Fruit fly (Drosophila melanogaster) whole organism, embryonic: Measurements from ENCODE around the gene Eig71Ed.

ENCODE experiments used
- Antp ChIP-seq: fragments of 200-800 bp; sonication (Bioruptor generic); optimal IDR thresholded peaks from 3 replicates; lab custom pipeline; 2016; ENCODE audit warnings: missing biosample characterization, missing genetic modification characterization
- Atf3 ChIP-seq: fragments of 200-800 bp; sonication (Bioruptor generic); optimal IDR thresholded peaks from 3 replicates; lab custom pipeline; 2016; ENCODE audit warnings: missing biosample characterization, missing genetic modification characterization
- B-H2 ChIP-seq: fragments of 200-800 bp; sonication (Bioruptor generic); optimal IDR thresholded peaks from 2 replicates; lab custom pipeline; 2018; ENCODE audit warnings: missing biosample characterization, mild to moderate bottlenecking, missing genetic modification characterization
- Blimp-1 ChIP-seq: fragments of 200-800 bp; sonication (Bioruptor generic); optimal IDR thresholded peaks from 3 replicates; lab custom pipeline; 2018; ENCODE audit warnings: missing biosample characterization, missing genetic modification characterization, mild to moderate bottlenecking, moderate library complexity, missing genetic modification reagents
- CG10565 ChIP-seq: fragments of 200-800 bp; sonication (Bioruptor generic); optimal IDR thresholded peaks from 3 replicates; lab custom pipeline; 2016; ENCODE audit warnings: missing biosample characterization, mild to moderate bottlenecking, missing genetic modification characterization
- CG10979 ChIP-seq: fragments of 200-800 bp; sonication (Bioruptor generic); optimal IDR thresholded peaks from 2 replicates; lab custom pipeline; 2018; ENCODE audit warnings: missing biosample characterization, mild to moderate bottlenecking, missing genetic modification characterization, moderate library complexity
- CG11093 ChIP-seq: fragments of 200-800 bp; sonication (Bioruptor generic); IDR thresholded peaks from 3 replicates; pipeline ENCODE4 v1.3.6; 2022; ENCODE audit warnings: missing biosample characterization, missing genetic modification characterization
- CG11504 ChIP-seq: fragments of 200-800 bp; sonication (Bioruptor generic); optimal IDR thresholded peaks from 3 replicates; lab custom pipeline; 2019; ENCODE audit warnings: missing biosample characterization, mild to moderate bottlenecking, missing genetic modification characterization, moderate library complexity
- CG13624 ChIP-seq: fragments of 200-800 bp; sonication (Bioruptor generic); optimal IDR thresholded peaks from 2 replicates; lab custom pipeline; 2016; ENCODE audit warnings: missing biosample characterization, missing genetic modification characterization
- CG14710 ChIP-seq: fragments of 200-800 bp; sonication (Bioruptor generic); optimal IDR thresholded peaks from 3 replicates; lab custom pipeline; 2019; ENCODE audit warnings: missing biosample characterization, mild to moderate bottlenecking, missing genetic modification characterization, moderate library complexity
- CG17328 ChIP-seq: fragments of 200-800 bp; sonication (Bioruptor generic); IDR thresholded peaks from 2 replicates; pipeline ENCODE4 v1.3.6; 2022; ENCODE audit warnings: missing biosample characterization, missing genetic modification characterization
- CG17829 ChIP-seq: fragments of 200-800 bp; optimal IDR thresholded peaks from 2 replicates; lab custom pipeline; 2019; ENCODE audit warnings: missing biosample characterization, mild to moderate bottlenecking, missing genetic modification characterization, moderate library complexity
- CG18262 ChIP-seq: fragments of 200-800 bp; optimal IDR thresholded peaks from 3 replicates; lab custom pipeline; 2019; ENCODE audit warnings: missing biosample characterization, mild to moderate bottlenecking, missing genetic modification characterization, moderate library complexity
- CG1832 ChIP-seq: fragments of 200-800 bp; sonication (Bioruptor generic); optimal IDR thresholded peaks from 2 replicates; lab custom pipeline; 2017; ENCODE audit warnings: missing biosample characterization, mild to moderate bottlenecking, missing genetic modification characterization, inconsistent platforms
- CG2116 ChIP-seq: fragments of 200-800 bp; sonication (Bioruptor generic); optimal IDR thresholded peaks from 3 replicates; lab custom pipeline; 2018; ENCODE audit warnings: missing biosample characterization, mild to moderate bottlenecking, missing genetic modification characterization
- CG4360 ChIP-seq: fragments of 200-800 bp; sonication (Bioruptor generic); IDR thresholded peaks from 2 replicates; pipeline ENCODE4 v1.3.6; 2022; ENCODE audit warnings: missing biosample characterization, missing genetic modification characterization
- CG4617 ChIP-seq: fragments of 200-800 bp; sonication (Bioruptor generic); optimal IDR thresholded peaks from 3 replicates; lab custom pipeline; 2016; ENCODE audit warnings: missing biosample characterization, missing genetic modification characterization, borderline replicate concordance
- CG4730 ChIP-seq: fragments of 200-800 bp; sonication (Bioruptor generic); IDR thresholded peaks from 2 replicates; pipeline ENCODE4 v1.3.6; 2022; ENCODE audit warnings: missing biosample characterization, missing genetic modification characterization
- CG6254 ChIP-seq: fragments of 200-800 bp; sonication (Bioruptor generic); optimal IDR thresholded peaks from 3 replicates; lab custom pipeline; 2017; ENCODE audit warnings: mild to moderate bottlenecking, missing biosample characterization, missing genetic modification reagents, missing genetic modification characterization
- CG6689 ChIP-seq: fragments of 200-800 bp; sonication (Bioruptor generic); IDR thresholded peaks from 2 replicates; pipeline ENCODE4 v1.3.6; 2022; ENCODE audit warnings: missing biosample characterization, missing genetic modification characterization
- CG7839 ChIP-seq: fragments of 200-800 bp; sonication (Bioruptor generic); optimal IDR thresholded peaks from 3 replicates; lab custom pipeline; 2018; ENCODE audit warnings: missing biosample characterization, mild to moderate bottlenecking, missing genetic modification characterization, moderate library complexity
- Chrac-16 ChIP-seq: fragments of 200-800 bp; sonication (Bioruptor generic); optimal IDR thresholded peaks from 3 replicates; lab custom pipeline; 2016; ENCODE audit warnings: missing biosample characterization, missing genetic modification characterization
- Fer2 ChIP-seq: fragments of 200-800 bp; sonication (Bioruptor generic); optimal IDR thresholded peaks from 2 replicates; lab custom pipeline; 2018; ENCODE audit warnings: missing biosample characterization, mild to moderate bottlenecking, missing genetic modification characterization, moderate library complexity
- HLHmδ ChIP-seq: fragments of 200-800 bp; sonication (Bioruptor generic); optimal IDR thresholded peaks from 2 replicates; lab custom pipeline; 2018; ENCODE audit warnings: missing biosample characterization, mild to moderate bottlenecking, missing genetic modification characterization, moderate library complexity
- Hr78 ChIP-seq, 2 experiments: fragments of 200-800 bp in 1 of 2; fragments of >200 bp in 1 of 2; sonication (Bioruptor generic) in 1 of 2; optimal IDR thresholded peaks; 2 replicates each; lab custom pipeline; 2017 to 2019; ENCODE audit warnings: missing biosample characterization in 2 of 2, missing genetic modification characterization in 2 of 2, mild to moderate bottlenecking in 1 of 2, moderate library complexity in 1 of 2
- Lhr ChIP-seq: fragments of 200-800 bp; sonication (Bioruptor generic); optimal IDR thresholded peaks from 3 replicates; lab custom pipeline; 2017; ENCODE audit warnings: mild to moderate bottlenecking, missing biosample characterization, missing genetic modification reagents, missing genetic modification characterization
- Med ChIP-seq: fragments of 200-800 bp; sonication (Bioruptor generic); peaks from one replicate; lab custom pipeline; 2016; ENCODE audit warnings: missing biosample characterization, missing genetic modification characterization, mild to moderate bottlenecking, inconsistent platforms, moderate library complexity
- Taf1 ChIP-seq: fragments of 200-800 bp; sonication (Bioruptor generic); IDR thresholded peaks from 2 replicates; pipeline ENCODE4 v1.3.6; 2022; ENCODE audit warnings: missing biosample characterization, missing genetic modification characterization
- Xrp1 ChIP-seq: fragments of 200-800 bp; sonication (Bioruptor generic); IDR thresholded peaks from 2 replicates; pipeline ENCODE4 v1.3.6; 2022; ENCODE audit warnings: missing biosample characterization, missing genetic modification characterization
- ap ChIP-seq: fragments of 200-800 bp; sonication (Bioruptor generic); IDR thresholded peaks from 2 replicates; pipeline ENCODE4 v1.3.6; 2022; ENCODE audit warnings: missing biosample characterization, missing genetic modification characterization
- bbx ChIP-seq: fragments of 200-800 bp; sonication (Bioruptor generic); IDR thresholded peaks from 2 replicates; pipeline ENCODE4 v1.3.6; 2022; ENCODE audit warnings: missing biosample characterization, missing genetic modification characterization; ENCODE audit not compliant: partially characterized antibody
- bsh ChIP-seq, 2 experiments: fragments of 200-800 bp; sonication (Bioruptor generic); optimal IDR thresholded peaks; 2 replicates each; lab custom pipeline; 2017 to 2018; ENCODE audit warnings: mild to moderate bottlenecking in 2 of 2, missing biosample characterization in 2 of 2, missing genetic modification characterization in 2 of 2, moderate library complexity in 1 of 2
- cad ChIP-seq: fragments of >200 bp; optimal IDR thresholded peaks from 2 replicates; lab custom pipeline; 2017; ENCODE audit warnings: missing biosample characterization, missing genetic modification characterization
- chn ChIP-seq: fragments of 200-800 bp; sonication (Bioruptor generic); optimal IDR thresholded peaks from 2 replicates; lab custom pipeline; 2016; ENCODE audit warnings: missing biosample characterization, missing genetic modification characterization
- croc ChIP-seq: fragments of 200-800 bp; sonication (Bioruptor generic); conservative IDR thresholded peaks from 3 replicates; pipeline ENCODE4 v1.3.6; 2022; ENCODE audit warnings: missing biosample characterization, missing genetic modification characterization
- dmrt11E ChIP-seq: fragments of 200-800 bp; sonication (Bioruptor generic); optimal IDR thresholded peaks from 3 replicates; lab custom pipeline; 2018; ENCODE audit warnings: missing biosample characterization, mild to moderate bottlenecking, missing genetic modification characterization, moderate library complexity
- dmrt99B ChIP-seq: fragments of 200-800 bp; sonication (Bioruptor generic); optimal IDR thresholded peaks from 2 replicates; lab custom pipeline; 2018; ENCODE audit warnings: missing biosample characterization, mild to moderate bottlenecking, missing genetic modification characterization, moderate library complexity
- emc ChIP-seq: fragments of 200-800 bp; sonication (Bioruptor generic); optimal IDR thresholded peaks from 2 replicates; lab custom pipeline; 2016; ENCODE audit warnings: missing biosample characterization, missing genetic modification characterization
- gro ChIP-seq: fragments of 200-800 bp; sonication (Bioruptor generic); optimal IDR thresholded peaks from 2 replicates; lab custom pipeline; 2016; ENCODE audit warnings: missing biosample characterization, missing genetic modification characterization
- lola ChIP-seq, 3 experiments: fragments of >200 bp in 2 of 3; fragments of 200-800 bp in 1 of 3; sonication (Bioruptor generic) in 1 of 3; optimal IDR thresholded peaks; 2 replicates each; lab custom pipeline; 2017 to 2019; ENCODE audit warnings: missing biosample characterization in 3 of 3, missing genetic modification characterization in 3 of 3, mild to moderate bottlenecking in 1 of 3, moderate library complexity in 1 of 3
- nerfin-1 ChIP-seq: fragments of 200-800 bp; sonication (Bioruptor generic); optimal IDR thresholded peaks from 3 replicates; lab custom pipeline; 2019; ENCODE audit warnings: missing biosample characterization, mild to moderate bottlenecking, missing genetic modification characterization, moderate library complexity
- pb ChIP-seq: fragments of 200-800 bp; sonication (Bioruptor generic); optimal IDR thresholded peaks from 3 replicates; lab custom pipeline; 2016; ENCODE audit warnings: missing biosample characterization, missing genetic modification characterization
- ro ChIP-seq: fragments of 200-800 bp; sonication (Bioruptor generic); IDR thresholded peaks from 2 replicates; pipeline ENCODE4 v1.3.6; 2022; ENCODE audit warnings: missing biosample characterization, missing genetic modification characterization
- sens ChIP-seq: fragments of 200-800 bp; sonication (Bioruptor generic); peaks from one replicate; lab custom pipeline; 2016; ENCODE audit warnings: missing biosample characterization, missing genetic modification characterization
- tin ChIP-seq: fragments of 200-800 bp; sonication (Bioruptor generic); optimal IDR thresholded peaks from 3 replicates; lab custom pipeline; 2016; ENCODE audit warnings: missing biosample characterization, missing genetic modification characterization
- trem ChIP-seq: fragments of 200-800 bp; optimal IDR thresholded peaks from 3 replicates; lab custom pipeline; 2019; ENCODE audit warnings: missing biosample characterization, mild to moderate bottlenecking, missing genetic modification characterization, moderate library complexity
- vnd ChIP-seq: fragments of 200-800 bp; sonication (Bioruptor generic); IDR thresholded peaks from 3 replicates; pipeline ENCODE4 v1.3.6; 2022; ENCODE audit warnings: missing biosample characterization, missing genetic modification characterization; ENCODE audit not compliant: partially characterized antibody
- zen ChIP-seq: fragments of 200-800 bp; sonication (Bioruptor generic); optimal IDR thresholded peaks from 3 replicates; lab custom pipeline; 2018; ENCODE audit warnings: missing biosample characterization, mild to moderate bottlenecking, missing genetic modification characterization, moderate library complexity

The Eig71Ed gene

dm6 chr3L:15639978-15640377 is 12.4 kb upstream of the Eig71Ed start (continued):
- TF ChIP-seq HLHmδ, result no peak
- peak; percentile 9 for TF ChIP-seq chn (GFP tag; lab: Kevin White, UChicago)
- TF ChIP-seq Hr78 (GFP tag; optimal IDR thresholded peaks at IDR 0.05; lab: Kevin White, UChicago), result no peak
- TF ChIP-seq bsh (GFP tag; optimal IDR thresholded peaks at IDR 0.05; lab: Kevin White, UChicago), result peak in 1 of 2 experiments; percentile 32
- peak; percentile 17 for TF ChIP-seq Antp (GFP tag; lab: Kevin White, UChicago)
- peak; percentile 34; the same call in 1 of the 2 replicates for TF ChIP-seq CG6689
- TF ChIP-seq croc (GFP tag; lab: Robert Waterston, UW), result no peak
- TF ChIP-seq CG11093 (GFP tag; lab: Robert Waterston, UW), result 0 out of 3 replicates have a peak, but pooled peaks have one; percentile 27
- no peak; the same call in 1 of the 2 replicates for TF ChIP-seq CG17328
- peak; percentile 16 for TF ChIP-seq CG7839
- 0 out of 2 replicates have a peak, but pooled peaks have one; percentile 18 for TF ChIP-seq CG4360 (GFP tag; lab: Robert Waterston, UW)
- TF ChIP-seq dmrt99B (tag; lab: Kevin White, UChicago), result peak; percentile 4
- TF ChIP-seq CG11504, result peak; percentile 16
- no peak for TF ChIP-seq ro

- TF ChIP-seq Med (no peak), nerfin-1 (no peak), CG2116 (no peak), CG14710 (tag; lab: Kevin White, UChicago) (peak; percentile 8), CG6254 (GFP tag; lab: Kevin White, UChicago) (no peak), CG4617 (GFP tag; lab: Kevin White, UChicago) (no peak), CG4730 (no peak), cad (GFP tag; lab: Kevin White, UChicago) (no peak), Xrp1 (GFP tag; lab: Robert Waterston, UW) (0 out of 2 replicates have a peak, but pooled peaks have one; percentile 16), pb (GFP tag; lab: Kevin White, UChicago) (no peak), gro (GFP tag; lab: Kevin White, UChicago) (no peak), ap (GFP tag; lab: Robert Waterston, UW) (no peak), sens (GFP tag; lab: Kevin White, UChicago) (peak; percentile 67), bbx (GFP tag; lab: Robert Waterston, UW) (no peak), Lhr (GFP tag; lab: Kevin White, UChicago) (no peak), CG10979 (tag; lab: Kevin White, UChicago) (peak; percentile 9), Blimp-1 (GFP tag; lab: Kevin White, UChicago) (peak; percentile 12), CG10565 (no peak), tin (GFP tag; lab: Kevin White, UChicago) (no peak), Taf1 (GFP tag; lab: Robert Waterston, UW) (0 out of 2 replicates have a peak, but pooled peaks have one; percentile 15)
- TF ChIP-seq, all 482 proteins: peak for 6
These were observed 10.7 kb upstream of the Eig71Ed start for dm6 chr3L:15641590-15642019.

- TF ChIP-seq lola (GFP tag; optimal IDR thresholded peaks at IDR 0.05; lab: Kevin White, UChicago) (no peak), Fer2 (tag; lab: Kevin White, UChicago) (no peak), emc (GFP tag; lab: Kevin White, UChicago) (no peak), Atf3 (GFP tag; lab: Kevin White, UChicago) (no peak), zen (tag; lab: Kevin White, UChicago) (peak; percentile 26), CG17829 (tag; lab: Kevin White, UChicago) (peak; percentile 5), trem (tag; lab: Kevin White, UChicago) (peak; percentile 4), Med (peak; percentile 54), B-H2 (GFP tag; lab: Kevin White, UChicago) (no peak), CG13624 (GFP tag; lab: Kevin White, UChicago) (no peak), CG1832 (GFP tag; lab: Kevin White, UChicago) (no peak), vnd (GFP tag; lab: Robert Waterston, UW) (no peak), sens (GFP tag; lab: Kevin White, UChicago) (peak; percentile 70), dmrt11E (tag; lab: Kevin White, UChicago) (peak; percentile 46), CG18262 (tag; lab: Kevin White, UChicago) (peak; percentile 10), Blimp-1 (GFP tag; lab: Kevin White, UChicago) (peak; percentile 3), Chrac-16 (no peak)
These were observed 6.2 kb upstream of the Eig71Ed start for dm6 chr3L:15646182-15646581.
